Fruit fly (Drosophila melanogaster) whole organism, embryonic: Measurements from ENCODE around the gene Gr2a.

Experiments
- Abd-B ChIP-seq: fragments of 200-800 bp; sonication (Bioruptor generic); optimal IDR thresholded peaks from 2 replicates; lab custom pipeline; 2018; ENCODE audit warnings: missing biosample characterization, mild to moderate bottlenecking, missing genetic modification characterization, moderate library complexity
- Awh ChIP-seq: fragments of 200-800 bp; sonication (Bioruptor generic); IDR thresholded peaks from 2 replicates; pipeline ENCODE4, ENCODE4 v1.3.6; 2022; ENCODE audit warnings: missing biosample characterization, missing genetic modification characterization
- CG10267 ChIP-seq: fragments of 200-800 bp; sonication (Bioruptor generic); optimal IDR thresholded peaks from 2 replicates; lab custom pipeline; 2018; ENCODE audit warnings: missing biosample characterization, mild to moderate bottlenecking, missing genetic modification characterization, moderate library complexity
- CG10274 ChIP-seq: fragments of 200-800 bp; sonication (Bioruptor generic); optimal IDR thresholded peaks from 3 replicates; lab custom pipeline; 2017; ENCODE audit warnings: missing biosample characterization, mild to moderate bottlenecking, missing genetic modification characterization
- CG10321 ChIP-seq: fragments of 200-800 bp; sonication (Bioruptor generic); IDR thresholded peaks from 2 replicates; pipeline ENCODE4 v1.3.6; 2022; ENCODE audit warnings: missing biosample characterization, missing genetic modification characterization
- CG12391 ChIP-seq: fragments of 200-800 bp; sonication (Bioruptor generic); optimal IDR thresholded peaks from 3 replicates; lab custom pipeline; 2018; ENCODE audit warnings: missing biosample characterization, mild to moderate bottlenecking, missing genetic modification characterization, moderate library complexity
- CG13287 ChIP-seq: fragments of 200-800 bp; sonication (Bioruptor generic); IDR thresholded peaks from 2 replicates; pipeline ENCODE4 v1.3.6; 2022; ENCODE audit warnings: missing biosample characterization, missing genetic modification characterization; ENCODE audit not compliant: partially characterized antibody
- CG15514 ChIP-seq: fragments of 200-800 bp; sonication (Bioruptor generic); optimal IDR thresholded peaks from 3 replicates; lab custom pipeline; 2017; ENCODE audit warnings: missing biosample characterization, missing genetic modification characterization, mild to moderate bottlenecking, moderate library complexity, missing genetic modification reagents
- CG1602 ChIP-seq: fragments of 200-800 bp; sonication (Bioruptor generic); optimal IDR thresholded peaks from 3 replicates; lab custom pipeline; 2016; ENCODE audit warnings: missing biosample characterization, missing genetic modification characterization
- CG1647 ChIP-seq: fragments of 200-800 bp; sonication (Bioruptor generic); optimal IDR thresholded peaks from 3 replicates; lab custom pipeline; 2016; ENCODE audit warnings: missing biosample characterization, missing genetic modification characterization
- CG16779 ChIP-seq: fragments of 200-800 bp; sonication (Bioruptor generic); IDR thresholded peaks from 2 replicates; pipeline ENCODE4 v1.3.6; 2022; ENCODE audit warnings: missing biosample characterization, missing genetic modification characterization
- CG17186 ChIP-seq: fragments of 200-800 bp; sonication (Bioruptor generic); optimal IDR thresholded peaks from 3 replicates; lab custom pipeline; 2017; ENCODE audit warnings: missing biosample characterization, missing genetic modification reagents, missing genetic modification characterization
- CG2120 ChIP-seq: fragments of 200-800 bp; sonication (Bioruptor generic); optimal IDR thresholded peaks from 3 replicates; lab custom pipeline; 2016; ENCODE audit warnings: missing biosample characterization, missing genetic modification characterization
- CG30403 ChIP-seq: fragments of 200-800 bp; sonication (Bioruptor generic); optimal IDR thresholded peaks from 3 replicates; lab custom pipeline; 2016; ENCODE audit warnings: missing biosample characterization, missing genetic modification characterization
- CG32772 ChIP-seq: fragments of 200-800 bp; sonication (Bioruptor generic); IDR thresholded peaks from 2 replicates; pipeline ENCODE4 v1.3.6; 2022; ENCODE audit warnings: missing biosample characterization, missing genetic modification characterization
- CG34224 ChIP-seq: fragments of 200-800 bp; sonication (Bioruptor generic); IDR thresholded peaks from 3 replicates; pipeline ENCODE4 v1.3.6; 2022; ENCODE audit warnings: missing biosample characterization, missing genetic modification characterization; ENCODE audit not compliant: partially characterized antibody
- CG4424 ChIP-seq: fragments of 200-800 bp; sonication (Bioruptor generic); optimal IDR thresholded peaks from 3 replicates; lab custom pipeline; 2016; ENCODE audit warnings: missing biosample characterization, missing genetic modification characterization
- CG4730 ChIP-seq: fragments of 200-800 bp; sonication (Bioruptor generic); IDR thresholded peaks from 2 replicates; pipeline ENCODE4 v1.3.6; 2022; ENCODE audit warnings: missing biosample characterization, missing genetic modification characterization
- CG6683 ChIP-seq: fragments of 200-800 bp; sonication (Bioruptor generic); optimal IDR thresholded peaks from 2 replicates; lab custom pipeline; 2017; ENCODE audit warnings: missing biosample characterization, mild to moderate bottlenecking, missing genetic modification characterization, missing genetic modification reagents
- CG6791 ChIP-seq: fragments of 200-800 bp; sonication (Bioruptor generic); IDR thresholded peaks from 3 replicates; pipeline ENCODE4 v1.3.6; 2022; ENCODE audit warnings: missing biosample characterization, missing genetic modification characterization; ENCODE audit not compliant: partially characterized antibody
- CG8478 ChIP-seq: fragments of >200 bp; optimal IDR thresholded peaks from 2 replicates; lab custom pipeline; 2018
- CHES-1-like ChIP-seq: fragments of 200-800 bp; sonication (Bioruptor generic); optimal IDR thresholded peaks from 2 replicates; lab custom pipeline; 2016; ENCODE audit warnings: missing biosample characterization, missing genetic modification characterization
- Camta ChIP-seq: fragments of 200-800 bp; sonication (Bioruptor generic); optimal IDR thresholded peaks from 2 replicates; lab custom pipeline; 2016; ENCODE audit warnings: missing biosample characterization, missing genetic modification characterization
- Dp ChIP-seq: fragments of 200-800 bp; sonication (Bioruptor generic); optimal IDR thresholded peaks from 2 replicates; lab custom pipeline; 2018; ENCODE audit warnings: missing biosample characterization, mild to moderate bottlenecking, missing genetic modification characterization, moderate library complexity
- Elba2 ChIP-seq: fragments of 200-800 bp; sonication (Bioruptor generic); optimal IDR thresholded peaks from 3 replicates; lab custom pipeline; 2016; ENCODE audit warnings: missing biosample characterization, missing genetic modification characterization
- HmgD ChIP-seq: fragments of 200-800 bp; sonication (Bioruptor generic); optimal IDR thresholded peaks from 3 replicates; lab custom pipeline; 2016; ENCODE audit warnings: missing biosample characterization, missing genetic modification characterization
- NfI ChIP-seq: fragments of 200-800 bp; sonication (Bioruptor generic); optimal IDR thresholded peaks from 3 replicates; lab custom pipeline; 2018; ENCODE audit warnings: missing biosample characterization, mild to moderate bottlenecking, missing genetic modification characterization, moderate library complexity
- ac ChIP-seq: fragments of 200-800 bp; sonication (Bioruptor generic); optimal IDR thresholded peaks from 3 replicates; lab custom pipeline; 2017; ENCODE audit warnings: missing biosample characterization, mild to moderate bottlenecking, missing genetic modification characterization
- amos ChIP-seq: fragments of 200-800 bp; sonication (Bioruptor generic); IDR thresholded peaks from 2 replicates; pipeline ENCODE4 v1.3.6; 2022; ENCODE audit warnings: missing biosample characterization, missing genetic modification characterization; ENCODE audit not compliant: partially characterized antibody
- ato ChIP-seq: fragments of 200-800 bp; sonication (Bioruptor generic); IDR thresholded peaks from 2 replicates; pipeline ENCODE4 v1.3.6; 2022; ENCODE audit warnings: missing biosample characterization, missing genetic modification characterization; ENCODE audit not compliant: partially characterized antibody
- chinmo ChIP-seq: fragments of 200-800 bp; sonication (Bioruptor generic); IDR thresholded peaks from 4 replicates; pipeline ENCODE4 v1.3.6; 2022; ENCODE audit warnings: missing biosample characterization, missing genetic modification characterization; ENCODE audit not compliant: partially characterized antibody
- crp ChIP-seq, 2 experiments: fragments of 200-800 bp; sonication (Bioruptor generic); optimal IDR thresholded peaks; 2 replicates in 1 of 2; 3 replicates in 1 of 2; lab custom pipeline; 2017; ENCODE audit warnings: missing biosample characterization in 2 of 2, missing genetic modification characterization in 2 of 2, mild to moderate bottlenecking in 1 of 2, moderate library complexity in 1 of 2
- dati ChIP-seq: fragments of 200-800 bp; sonication (Bioruptor generic); IDR thresholded peaks from 2 replicates; pipeline ENCODE4 v1.3.6; 2022; ENCODE audit warnings: missing biosample characterization, missing genetic modification characterization
- dysf ChIP-seq: fragments of 200-800 bp; sonication (Bioruptor generic); IDR thresholded peaks from 3 replicates; pipeline ENCODE4 v1.3.6; 2022; ENCODE audit warnings: missing biosample characterization, missing genetic modification characterization
- hth ChIP-seq: fragments of >200 bp; optimal IDR thresholded peaks from 2 replicates; lab custom pipeline; 2017; ENCODE audit warnings: inconsistent platforms
- inv ChIP-seq: fragments of 200-800 bp; sonication (Bioruptor generic); IDR thresholded peaks from 2 replicates; pipeline ENCODE4 v1.3.6; 2022; ENCODE audit warnings: missing biosample characterization, missing genetic modification characterization; ENCODE audit not compliant: partially characterized antibody
- nerfin-2 ChIP-seq: fragments of 200-800 bp; sonication (Bioruptor generic); IDR thresholded peaks from 2 replicates; pipeline ENCODE4 v1.3.6; 2022; ENCODE audit warnings: missing biosample characterization, missing genetic modification characterization; ENCODE audit not compliant: partially characterized antibody
- p53 ChIP-seq: fragments of 200-800 bp; sonication (Bioruptor generic); optimal IDR thresholded peaks from 2 replicates; lab custom pipeline; 2016; ENCODE audit warnings: missing biosample characterization, missing genetic modification characterization
- pho ChIP-seq: fragments of 200-800 bp; sonication (Bioruptor generic); optimal IDR thresholded peaks from 2 replicates; lab custom pipeline; 2016; ENCODE audit warnings: missing biosample characterization, missing genetic modification characterization
- phol ChIP-seq: fragments of 200-800 bp; sonication (Bioruptor generic); optimal IDR thresholded peaks from 3 replicates; lab custom pipeline; 2018; ENCODE audit warnings: missing biosample characterization, mild to moderate bottlenecking, missing genetic modification characterization, moderate library complexity
- slbo ChIP-seq: fragments of 200-800 bp; sonication (Bioruptor generic); IDR thresholded peaks from 2 replicates; pipeline ENCODE4 v1.3.6; 2022; ENCODE audit warnings: missing biosample characterization, missing genetic modification characterization
- sna ChIP-seq: fragments of 200-800 bp; sonication (Bioruptor generic); IDR thresholded peaks from 2 replicates; pipeline ENCODE4 v1.3.6; 2022; ENCODE audit warnings: missing biosample characterization, missing genetic modification characterization; ENCODE audit not compliant: partially characterized antibody
- sob ChIP-seq: fragments of 200-800 bp; sonication (Bioruptor generic); IDR thresholded peaks from 2 replicates; pipeline ENCODE4 v1.3.6; 2022; ENCODE audit warnings: missing biosample characterization, missing genetic modification characterization
- toy ChIP-seq: fragments of 200-800 bp; sonication (Bioruptor generic); IDR thresholded peaks from 2 replicates; pipeline ENCODE4 v1.3.6; 2022; ENCODE audit warnings: missing biosample characterization, missing genetic modification characterization
- vfl ChIP-seq: fragments of 200-800 bp; sonication (Bioruptor generic); optimal IDR thresholded peaks from 2 replicates; lab custom pipeline; 2016; ENCODE audit warnings: missing biosample characterization, missing genetic modification characterization
- vnd ChIP-seq: fragments of 200-800 bp; sonication (Bioruptor generic); IDR thresholded peaks from 3 replicates; pipeline ENCODE4 v1.3.6; 2022; ENCODE audit warnings: missing biosample characterization, missing genetic modification characterization; ENCODE audit not compliant: partially characterized antibody
- vvl ChIP-seq: fragments of 200-800 bp; sonication (Bioruptor generic); IDR thresholded peaks from 2 replicates; pipeline ENCODE4 v1.3.6; 2022; ENCODE audit warnings: missing biosample characterization, missing genetic modification characterization
- zen ChIP-seq: fragments of 200-800 bp; sonication (Bioruptor generic); optimal IDR thresholded peaks from 3 replicates; lab custom pipeline; 2018; ENCODE audit warnings: missing biosample characterization, mild to moderate bottlenecking, missing genetic modification characterization, moderate library complexity
- zf30C ChIP-seq: fragments of 200-800 bp; sonication (Bioruptor generic); optimal IDR thresholded peaks from 3 replicates; lab custom pipeline; 2018; ENCODE audit warnings: missing biosample characterization, mild to moderate bottlenecking, missing genetic modification characterization

The Gr2a gene

dm6 chrX:1476848-1477247, 24.6 kb downstream of the Gr2a start, which contains the start of the genes Rab27 and mei-38 (continued):
- TF ChIP-seq CG13287 (GFP tag; lab: Robert Waterston, UW) (peak; percentile 80), ato (GFP tag; lab: Robert Waterston, UW) (peak; percentile 33; the same call in 1 of the 2 replicates), CG4424 (GFP tag; lab: Kevin White, UChicago) (peak; percentile 7), CG2120 (GFP tag; lab: Kevin White, UChicago) (peak; percentile 56), CG10267 (tag; lab: Kevin White, UChicago) (peak; percentile 97), CG8478 (lab: Kevin White, UChicago) (no peak), CG32772 (GFP tag; lab: Robert Waterston, UW) (peak; percentile 54), Camta (peak; percentile 9), CG17186 (GFP tag; lab: Kevin White, UChicago) (peak; percentile 75), pho (GFP tag; lab: Kevin White, UChicago) (peak; percentile 37), vfl (GFP tag; lab: Kevin White, UChicago) (peak; percentile 20), vnd (GFP tag; lab: Robert Waterston, UW) (0 out of 3 replicates have a peak, but pooled peaks have one; percentile 45), CG4730 (GFP tag; lab: Robert Waterston, UW) (no peak), CG16779 (no peak), CHES-1-like (peak; percentile 32), CG10321 (GFP tag; lab: Robert Waterston, UW) (peak; percentile 47; the same call in 1 of the 2 replicates), phol (tag; lab: Kevin White, UChicago) (peak; percentile 48), zf30C (GFP tag; lab: Kevin White, UChicago) (peak; percentile 40), CG34224 (GFP tag; lab: Robert Waterston, UW) (peak; percentile 68), dati (GFP tag; lab: Robert Waterston, UW) (no peak), Awh (GFP tag; lab: Robert Waterston, UW) (no peak), HmgD (peak; percentile 34), toy (GFP tag; lab: Robert Waterston, UW) (no peak), CG1602 (GFP tag; lab: Kevin White, UChicago) (no peak), chinmo (GFP tag; lab: Robert Waterston, UW) (0 out of 4 replicates have a peak, but pooled peaks have one; percentile 61), dysf (GFP tag; lab: Robert Waterston, UW) (no peak), Elba2 (GFP tag; lab: Kevin White, UChicago) (no peak), hth (lab: Kevin White, UChicago) (no peak), CG10274 (GFP tag; lab: Kevin White, UChicago) (no peak), sob (GFP tag; lab: Robert Waterston, UW) (peak; percentile 61; the same call in 1 of the 2 replicates), CG6791 (GFP tag; lab: Robert Waterston, UW) (peak; percentile 74), CG12391 (tag; lab: Kevin White, UChicago) (no peak), CG30403 (GFP tag; lab: Kevin White, UChicago) (peak; percentile 19), vvl (GFP tag; lab: Robert Waterston, UW) (peak; percentile 57), NfI (GFP tag; lab: Kevin White, UChicago) (no peak), nerfin-2 (0 out of 2 replicates have a peak, but pooled peaks have one; percentile 29), p53 (GFP tag; lab: Kevin White, UChicago) (no peak), amos (GFP tag; lab: Robert Waterston, UW) (peak; percentile 82), CG15514 (GFP tag; lab: Kevin White, UChicago) (peak; percentile 62), CG1647 (GFP tag; lab: Kevin White, UChicago) (peak; percentile 14), sna (GFP tag; lab: Robert Waterston, UW) (peak; percentile 63; the same call in 1 of the 2 replicates), zen (peak; percentile 53), inv (GFP tag; lab: Robert Waterston, UW) (peak; percentile 60; the same call in 1 of the 2 replicates), Dp (GFP tag; lab: Kevin White, UChicago) (peak; percentile 93), ac (GFP tag; lab: Kevin White, UChicago) (no peak), CG6683 (GFP tag; lab: Kevin White, UChicago) (no peak), crp (GFP tag; optimal IDR thresholded peaks at IDR 0.05; lab: Kevin White, UChicago) (no peak), Abd-B (GFP tag; lab: Kevin White, UChicago) (peak; percentile 2), slbo (peak; percentile 57; the same call in 1 of the 2 replicates)
